Worm (Caenorhabditis elegans): Measurements from ENCODE around the gene C06C3.10.

- TF ChIP-seq tab-1 (GFP tag; IDR thresholded peaks at IDR 0.05) (no peak), cog-1 (tag; optimal IDR thresholded peaks at IDR 0.05) (no peak), flt-1 (GFP tag; IDR thresholded peaks at IDR 0.05) (no peak), ztf-29 (GFP tag; IDR thresholded peaks at IDR 0.05) (no peak), klf-2 (GFP tag; conservative IDR thresholded peaks at IDR 0.05) (no peak), ztf-23 (GFP tag; IDR thresholded peaks at IDR 0.05) (no peak), med-1 (GFP tag; optimal IDR thresholded peaks at IDR 0.05; ENCODE audit: insufficient read depth) (no peak), ref-1 (GFP tag; conservative IDR thresholded peaks at IDR 0.05) (no peak)
These were observed 7.7 kb downstream of the C06C3.10 start for ce11 chrII:9369394-9369793.
